Fruit fly (Drosophila melanogaster) whole organism, embryonic: Measurements from ENCODE around the gene CG15362.

Source experiments
- Awh ChIP-seq: fragments of 200-800 bp; sonication (Bioruptor generic); IDR thresholded peaks from 2 replicates; pipeline ENCODE4, ENCODE4 v1.3.6; 2022; ENCODE audit warnings: missing biosample characterization, missing genetic modification characterization
- B-H1 ChIP-seq: fragments of 200-800 bp; sonication (Bioruptor generic); IDR thresholded peaks from 3 replicates; pipeline ENCODE4 v1.3.6; 2022; ENCODE audit warnings: missing biosample characterization, missing genetic modification characterization
- CG13775 ChIP-seq: fragments of 200-800 bp; sonication (Bioruptor generic); optimal IDR thresholded peaks from 3 replicates; lab custom pipeline; 2017; ENCODE audit warnings: missing biosample characterization, mild to moderate bottlenecking, missing genetic modification characterization
- CG14441 ChIP-seq: fragments of 200-800 bp; sonication (Bioruptor generic); IDR thresholded peaks from 2 replicates; pipeline ENCODE4 v1.3.6; 2022; ENCODE audit warnings: missing biosample characterization, missing genetic modification characterization
- CG15073 ChIP-seq: fragments of 200-800 bp; sonication (Bioruptor generic); optimal IDR thresholded peaks from 2 replicates; lab custom pipeline; 2016; ENCODE audit warnings: missing biosample characterization, missing genetic modification characterization
- CG15269 ChIP-seq: fragments of 200-800 bp; sonication (Bioruptor generic); optimal IDR thresholded peaks from 2 replicates; lab custom pipeline; 2018; ENCODE audit warnings: missing biosample characterization, mild to moderate bottlenecking, missing genetic modification characterization, moderate library complexity
- CG16813 ChIP-seq: fragments of 200-800 bp; sonication (Bioruptor generic); IDR thresholded peaks from 3 replicates; pipeline ENCODE4 v1.3.6; 2022; ENCODE audit warnings: missing biosample characterization, missing genetic modification characterization; ENCODE audit not compliant: partially characterized antibody
- CG18619 ChIP-seq: fragments of 200-800 bp; sonication (Bioruptor generic); optimal IDR thresholded peaks from 3 replicates; lab custom pipeline; 2017; ENCODE audit warnings: missing biosample characterization, mild to moderate bottlenecking, missing genetic modification characterization
- CG2120 ChIP-seq: fragments of 200-800 bp; sonication (Bioruptor generic); optimal IDR thresholded peaks from 3 replicates; lab custom pipeline; 2016; ENCODE audit warnings: missing biosample characterization, missing genetic modification characterization
- CG2202 ChIP-seq: fragments of 200-800 bp; sonication (Bioruptor generic); optimal IDR thresholded peaks from 2 replicates; lab custom pipeline; 2018; ENCODE audit warnings: missing biosample characterization, mild to moderate bottlenecking, missing genetic modification characterization
- CG32532 ChIP-seq: fragments of 200-800 bp; sonication (Bioruptor generic); IDR thresholded peaks from 2 replicates; pipeline ENCODE4 v1.3.6; 2022; ENCODE audit warnings: missing biosample characterization, missing genetic modification characterization
- CG6765 ChIP-seq: fragments of 200-800 bp; sonication (Bioruptor generic); optimal IDR thresholded peaks from 3 replicates; lab custom pipeline; 2017; ENCODE audit warnings: missing biosample characterization, mild to moderate bottlenecking, missing genetic modification characterization
- CG6813 ChIP-seq: fragments of 200-800 bp; sonication (Bioruptor generic); optimal IDR thresholded peaks from 2 replicates; lab custom pipeline; 2017; ENCODE audit warnings: missing biosample characterization, missing genetic modification characterization, mild to moderate bottlenecking, moderate library complexity, missing genetic modification reagents
- CG7357 ChIP-seq: fragments of 200-800 bp; sonication (Bioruptor generic); IDR thresholded peaks from 3 replicates; pipeline ENCODE4 v1.3.6; 2022; ENCODE audit warnings: missing biosample characterization, missing genetic modification characterization
- CG8478 ChIP-seq: fragments of >200 bp; optimal IDR thresholded peaks from 2 replicates; lab custom pipeline; 2018
- Dip2 ChIP-seq: fragments of 200-800 bp; sonication (Bioruptor generic); IDR thresholded peaks from 2 replicates; pipeline ENCODE4 v1.3.6; 2022; ENCODE audit warnings: missing biosample characterization, missing genetic modification characterization
- Dll ChIP-seq: fragments of 200-800 bp; sonication (Bioruptor generic); IDR thresholded peaks from 4 replicates; pipeline ENCODE4 v1.3.6; 2022; ENCODE audit warnings: missing biosample characterization, missing genetic modification characterization; ENCODE audit not compliant: partially characterized antibody
- HLH4C ChIP-seq: fragments of 200-800 bp; sonication (Bioruptor generic); IDR thresholded peaks from 3 replicates; pipeline ENCODE4 v1.3.6; 2022; ENCODE audit warnings: missing biosample characterization, missing genetic modification characterization; ENCODE audit not compliant: partially characterized antibody
- Hr3 ChIP-seq: fragments of 200-800 bp; sonication (Bioruptor generic); optimal IDR thresholded peaks from 3 replicates; lab custom pipeline; 2016; ENCODE audit warnings: missing biosample characterization, missing genetic modification characterization
- Hr78 ChIP-seq, 2 experiments: fragments of 200-800 bp in 1 of 2; fragments of >200 bp in 1 of 2; sonication (Bioruptor generic) in 1 of 2; optimal IDR thresholded peaks; 2 replicates each; lab custom pipeline; 2017 to 2019; ENCODE audit warnings: missing biosample characterization in 2 of 2, missing genetic modification characterization in 2 of 2, mild to moderate bottlenecking in 1 of 2, moderate library complexity in 1 of 2
- Med ChIP-seq: fragments of 200-800 bp; sonication (Bioruptor generic); peaks from one replicate; lab custom pipeline; 2016; ENCODE audit warnings: missing biosample characterization, missing genetic modification characterization, mild to moderate bottlenecking, inconsistent platforms, moderate library complexity
- Nf-YA ChIP-seq: fragments of 200-800 bp; sonication (Bioruptor generic); IDR thresholded peaks from 2 replicates; pipeline ENCODE4 v1.3.6; 2022; ENCODE audit warnings: missing biosample characterization, missing genetic modification characterization
- Nf-YC ChIP-seq: fragments of 200-800 bp; optimal IDR thresholded peaks from 3 replicates; lab custom pipeline; 2019; ENCODE audit warnings: missing biosample characterization, mild to moderate bottlenecking, missing genetic modification characterization, moderate library complexity
- Ravus ChIP-seq: fragments of 200-800 bp; sonication (Bioruptor generic); IDR thresholded peaks from 2 replicates; pipeline ENCODE4 v1.3.6; 2022; ENCODE audit warnings: missing biosample characterization, missing genetic modification characterization
- Sin3A ChIP-seq: fragments of >200 bp; optimal IDR thresholded peaks from 2 replicates; lab custom pipeline; 2018
- Sox102F ChIP-seq: fragments of 200-800 bp; sonication (Bioruptor generic); optimal IDR thresholded peaks from 2 replicates; lab custom pipeline; 2018; ENCODE audit warnings: missing biosample characterization, mild to moderate bottlenecking, missing genetic modification characterization, moderate library complexity
- Stat92E ChIP-seq, 3 experiments: fragments of >200 bp in 2 of 3; fragments of 200-800 bp in 1 of 3; sonication (Bioruptor generic) in 1 of 3; optimal IDR thresholded peaks; 2 replicates each; lab custom pipeline; 2017 to 2019; ENCODE audit warnings: missing biosample characterization in 3 of 3, missing genetic modification characterization in 3 of 3, mild to moderate bottlenecking in 1 of 3, moderate library complexity in 1 of 3
- Tbp ChIP-seq: fragments of >200 bp; optimal IDR thresholded peaks from 2 replicates; lab custom pipeline; 2018; ENCODE audit warnings: missing biosample characterization, missing genetic modification characterization
- Vsx1 ChIP-seq: fragments of 200-800 bp; sonication (Bioruptor generic); optimal IDR thresholded peaks from 2 replicates; lab custom pipeline; 2017; ENCODE audit warnings: missing biosample characterization, mild to moderate bottlenecking, missing genetic modification characterization, missing genetic modification reagents
- Xbp1 ChIP-seq: fragments of 200-800 bp; sonication (Bioruptor generic); optimal IDR thresholded peaks from 3 replicates; lab custom pipeline; 2016; ENCODE audit warnings: missing biosample characterization, mild to moderate bottlenecking, missing genetic modification characterization
- al ChIP-seq: fragments of 200-800 bp; sonication (Bioruptor generic); IDR thresholded peaks from 2 replicates; pipeline ENCODE4 v1.3.6; 2022; ENCODE audit warnings: missing biosample characterization, missing genetic modification characterization
- ato ChIP-seq: fragments of 200-800 bp; sonication (Bioruptor generic); IDR thresholded peaks from 2 replicates; pipeline ENCODE4 v1.3.6; 2022; ENCODE audit warnings: missing biosample characterization, missing genetic modification characterization; ENCODE audit not compliant: partially characterized antibody
- az2 ChIP-seq: fragments of 200-800 bp; sonication (Bioruptor generic); optimal IDR thresholded peaks from 3 replicates; lab custom pipeline; 2016; ENCODE audit warnings: missing biosample characterization, missing genetic modification characterization
- bowl ChIP-seq: fragments of 200-800 bp; sonication (Bioruptor generic); IDR thresholded peaks from 2 replicates; pipeline ENCODE4 v1.3.6; 2022; ENCODE audit warnings: missing biosample characterization, missing genetic modification characterization
- chinmo ChIP-seq: fragments of 200-800 bp; sonication (Bioruptor generic); IDR thresholded peaks from 4 replicates; pipeline ENCODE4 v1.3.6; 2022; ENCODE audit warnings: missing biosample characterization, missing genetic modification characterization; ENCODE audit not compliant: partially characterized antibody
- croc ChIP-seq: fragments of 200-800 bp; sonication (Bioruptor generic); conservative IDR thresholded peaks from 3 replicates; pipeline ENCODE4 v1.3.6; 2022; ENCODE audit warnings: missing biosample characterization, missing genetic modification characterization
- en ChIP-seq: fragments of 200-800 bp; sonication (Bioruptor generic); optimal IDR thresholded peaks from 2 replicates; lab custom pipeline; 2016; ENCODE audit warnings: missing biosample characterization, missing genetic modification characterization
- eyg ChIP-seq: fragments of 200-800 bp; sonication (Bioruptor generic); optimal IDR thresholded peaks from 3 replicates; lab custom pipeline; 2016; ENCODE audit warnings: missing biosample characterization, missing genetic modification characterization
- hbn ChIP-seq: fragments of 200-800 bp; sonication (Bioruptor generic); IDR thresholded peaks from 2 replicates; pipeline ENCODE4 v1.3.6; 2022; ENCODE audit warnings: missing biosample characterization, missing genetic modification characterization; ENCODE audit not compliant: partially characterized antibody
- jing ChIP-seq: fragments of 200-800 bp; sonication (Bioruptor generic); optimal IDR thresholded peaks from 2 replicates; lab custom pipeline; 2018; ENCODE audit warnings: missing biosample characterization, mild to moderate bottlenecking, missing genetic modification characterization
- knrl ChIP-seq: fragments of 200-800 bp; sonication (Bioruptor generic); IDR thresholded peaks from 3 replicates; pipeline ENCODE4 v1.3.6; 2022; ENCODE audit warnings: missing biosample characterization, missing genetic modification characterization; ENCODE audit not compliant: partially characterized antibody
- lilli ChIP-seq: fragments of 200-800 bp; sonication (Bioruptor generic); optimal IDR thresholded peaks from 3 replicates; lab custom pipeline; 2016; ENCODE audit warnings: missing biosample characterization, missing genetic modification characterization
- nerfin-2 ChIP-seq: fragments of 200-800 bp; sonication (Bioruptor generic); IDR thresholded peaks from 2 replicates; pipeline ENCODE4 v1.3.6; 2022; ENCODE audit warnings: missing biosample characterization, missing genetic modification characterization; ENCODE audit not compliant: partially characterized antibody
- phol ChIP-seq: fragments of 200-800 bp; sonication (Bioruptor generic); optimal IDR thresholded peaks from 3 replicates; lab custom pipeline; 2018; ENCODE audit warnings: missing biosample characterization, mild to moderate bottlenecking, missing genetic modification characterization, moderate library complexity
- ranshi ChIP-seq: fragments of 200-800 bp; sonication (Bioruptor generic); IDR thresholded peaks from 2 replicates; pipeline ENCODE4 v1.3.6; 2022; ENCODE audit warnings: missing biosample characterization, missing genetic modification characterization
- slp2 ChIP-seq: fragments of 200-800 bp; sonication (Bioruptor generic); optimal IDR thresholded peaks from 2 replicates; lab custom pipeline; 2016; ENCODE audit warnings: missing biosample characterization, missing genetic modification characterization
- sob ChIP-seq: fragments of 200-800 bp; sonication (Bioruptor generic); IDR thresholded peaks from 2 replicates; pipeline ENCODE4 v1.3.6; 2022; ENCODE audit warnings: missing biosample characterization, missing genetic modification characterization
- stc ChIP-seq: fragments of 200-800 bp; sonication (Bioruptor generic); IDR thresholded peaks from 2 replicates; pipeline ENCODE4 v1.3.6; 2022; ENCODE audit warnings: missing biosample characterization, missing genetic modification characterization
- stwl ChIP-seq: fragments of 200-800 bp; sonication (Bioruptor generic); optimal IDR thresholded peaks from 3 replicates; lab custom pipeline; 2018; ENCODE audit warnings: missing biosample characterization, mild to moderate bottlenecking, missing genetic modification characterization, moderate library complexity
- tup ChIP-seq: fragments of 200-800 bp; sonication (Bioruptor generic); optimal IDR thresholded peaks from 2 replicates; lab custom pipeline; 2016; ENCODE audit warnings: missing biosample characterization, mild to moderate bottlenecking, missing genetic modification characterization, moderate library complexity
- vnd ChIP-seq: fragments of 200-800 bp; sonication (Bioruptor generic); IDR thresholded peaks from 3 replicates; pipeline ENCODE4 v1.3.6; 2022; ENCODE audit warnings: missing biosample characterization, missing genetic modification characterization; ENCODE audit not compliant: partially characterized antibody
- yki ChIP-seq: fragments of >200 bp; optimal IDR thresholded peaks from 3 replicates; lab custom pipeline; 2018

CG15362 gene

DNA sequence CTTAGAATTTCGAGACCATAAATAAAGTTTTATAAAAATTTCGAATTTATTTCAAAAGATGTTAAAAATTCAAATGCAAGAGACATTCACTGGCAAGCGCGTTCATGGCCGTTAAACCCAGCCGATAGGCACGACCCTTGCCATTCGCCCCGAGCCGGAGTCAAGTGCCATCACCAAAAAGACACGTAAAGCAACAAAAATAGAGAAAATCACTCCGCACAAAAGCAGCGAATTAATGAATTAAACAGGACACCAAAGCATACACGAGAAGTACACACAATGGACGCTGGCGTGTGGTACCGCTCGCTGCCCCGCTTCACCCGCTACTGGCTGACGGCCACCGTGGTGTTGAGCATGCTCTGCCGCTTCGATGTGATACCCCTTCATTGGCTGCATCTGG is 7.0 kb upstream of the CG15362 start, which contains the start of gene Der-1 (continued):
- no peak for TF ChIP-seq CG13775
- peak; percentile 52 for TF ChIP-seq CG2120 (GFP tag; lab: Kevin White, UChicago)
- TF ChIP-seq CG6765: no peak
- TF ChIP-seq CG15269: no peak
- no peak for TF ChIP-seq Dip2 (GFP tag; lab: Robert Waterston, UW)
- TF ChIP-seq nerfin-2: peak; percentile 78
- TF ChIP-seq knrl (GFP tag; lab: Robert Waterston, UW): peak; percentile 91
- no peak for TF ChIP-seq CG18619
- TF ChIP-seq slp2 (GFP tag; lab: Kevin White, UChicago): no peak
- no peak for TF ChIP-seq Vsx1 (GFP tag; lab: Kevin White, UChicago)
- TF ChIP-seq CG32532 (GFP tag; lab: Robert Waterston, UW): no peak
- peak; percentile 84 for TF ChIP-seq ato (GFP tag; lab: Robert Waterston, UW)
- no peak for TF ChIP-seq CG6813
- TF ChIP-seq CG15073 (GFP tag; lab: Kevin White, UChicago): no peak
- peak; percentile 92 for TF ChIP-seq Dll (GFP tag; lab: Robert Waterston, UW)
- TF ChIP-seq Xbp1 (GFP tag; lab: Kevin White, UChicago): peak; percentile 92
- TF ChIP-seq HLH4C (GFP tag; lab: Robert Waterston, UW): peak; percentile 79
- TF ChIP-seq CG8478: peak; percentile 42
- no peak for TF ChIP-seq jing (GFP tag; lab: Kevin White, UChicago)
- TF ChIP-seq Stat92E (GFP tag; optimal IDR thresholded peaks at IDR 0.05; lab: Kevin White, UChicago): peak in 1 of 3 experiments; percentile 5
- TF ChIP-seq phol (tag; lab: Kevin White, UChicago): peak; percentile 43
- no peak for TF ChIP-seq CG7357 (GFP tag; lab: Robert Waterston, UW)
- TF ChIP-seq Nf-YC (tag; lab: Kevin White, UChicago): peak; percentile 43
- no peak for TF ChIP-seq ranshi (GFP tag; lab: Robert Waterston, UW)
- TF ChIP-seq stc (GFP tag; lab: Robert Waterston, UW): no peak
- no peak for TF ChIP-seq Hr78 (GFP tag; optimal IDR thresholded peaks at IDR 0.05; lab: Kevin White, UChicago)
- peak; percentile 90 for TF ChIP-seq chinmo (GFP tag; lab: Robert Waterston, UW)
- TF ChIP-seq vnd (GFP tag; lab: Robert Waterston, UW): peak; percentile 86
- no peak for TF ChIP-seq Ravus
- no peak for TF ChIP-seq CG2202 (tag; lab: Kevin White, UChicago)
- TF ChIP-seq bowl (GFP tag; lab: Robert Waterston, UW): no peak
- no peak for TF ChIP-seq eyg (GFP tag; lab: Kevin White, UChicago)
- TF ChIP-seq Nf-YA (GFP tag; lab: Robert Waterston, UW): no peak
- TF ChIP-seq az2 (GFP tag; lab: Kevin White, UChicago): no peak
- TF ChIP-seq yki (lab: Kevin White, UChicago): peak; percentile 38
- TF ChIP-seq Awh (GFP tag; lab: Robert Waterston, UW): no peak
- peak; percentile 93 for TF ChIP-seq hbn (GFP tag; lab: Robert Waterston, UW)
- no peak for TF ChIP-seq croc (GFP tag; lab: Robert Waterston, UW)
- TF ChIP-seq tup (GFP tag; lab: Kevin White, UChicago): no peak
- no peak for TF ChIP-seq Sox102F (GFP tag; lab: Kevin White, UChicago)
- no peak for TF ChIP-seq Hr3 (GFP tag; lab: Kevin White, UChicago)
- no peak for TF ChIP-seq sob (GFP tag; lab: Robert Waterston, UW)
- no peak for TF ChIP-seq B-H1 (GFP tag; lab: Robert Waterston, UW)
- peak; percentile 7 for TF ChIP-seq lilli (GFP tag; lab: Kevin White, UChicago)
- no peak for TF ChIP-seq en (GFP tag; lab: Kevin White, UChicago)
- TF ChIP-seq Sin3A (lab: Kevin White, UChicago): peak; percentile 69
- peak; percentile 91 for TF ChIP-seq CG16813 (GFP tag; lab: Robert Waterston, UW)
- peak; percentile 60 for TF ChIP-seq Med (GFP tag; lab: Kevin White, UChicago)
- TF ChIP-seq CG14441 (GFP tag; lab: Robert Waterston, UW): no peak
- no peak for TF ChIP-seq al (GFP tag; lab: Robert Waterston, UW)
- no peak for TF ChIP-seq stwl
- TF ChIP-seq Tbp (GFP tag; lab: Kevin White, UChicago): no peak
